Worm (Caenorhabditis elegans) whole organism, early embryonic: ENCODE results near the gene ire-1.

Experiments used
- ama-1 ChIP-seq: fragments of 150-350 bp; optimal IDR thresholded peaks from 2 replicates; lab custom pipeline; 2014
- pes-1 ChIP-seq: fragments of 200-800 bp; sonication (Bioruptor generic); IDR thresholded peaks from 2 replicates; pipeline ENCODE4 v1.3.6; 2022; ENCODE audit warnings: missing genetic modification reagents, missing genetic modification characterization, missing compliant biosample characterization

ce11 chrII:8160916-8161315 lies 36.2 kb upstream of the ire-1 start:
- no peak for TF ChIP-seq ama-1 (lab: Kevin White, UChicago)
- TF ChIP-seq pes-1 (GFP tag; lab: Robert Waterston, UW): no peak
